Worm (Caenorhabditis elegans): Measurements from ENCODE around the gene R08D7.4.

Gene R08D7.4

ce11 chrIII:8998884-8999283, 27.2 kb downstream of the R08D7.4 start:
- TF ChIP-seq F13H6.1 (tag; optimal IDR thresholded peaks at IDR 0.05) (no peak), mbf-1 (tag; optimal IDR thresholded peaks at IDR 0.05) (no peak), elt-1 (tag; optimal IDR thresholded peaks at IDR 0.05) (no peak), ztf-1 (GFP tag; conservative IDR thresholded peaks at IDR 0.05) (no peak), ceh-16 (tag; optimal IDR thresholded peaks at IDR 0.05) (no peak), elt-3 (tag; optimal IDR thresholded peaks at IDR 0.05) (no peak), blmp-1 (tag; optimal IDR thresholded peaks at IDR 0.05; ENCODE audit: insufficient read depth) (no peak), peb-1 (tag; optimal IDR thresholded peaks at IDR 0.05) (no peak), crh-2 (tag; optimal IDR thresholded peaks at IDR 0.05) (no peak), ama-1 (optimal IDR thresholded peaks at IDR 0.05) (no peak), nhr-11 (tag; optimal IDR thresholded peaks at IDR 0.05) (no peak), lin-39 (tag; optimal IDR thresholded peaks at IDR 0.05) (no peak), nhr-6 (tag; optimal IDR thresholded peaks at IDR 0.05) (no peak), nhr-23 (tag; optimal IDR thresholded peaks at IDR 0.05) (no peak), mab-5 (tag; optimal IDR thresholded peaks at IDR 0.05) (no peak), R02D3.7 (tag; optimal IDR thresholded peaks at IDR 0.05) (no peak), nhr-77 (tag; optimal IDR thresholded peaks at IDR 0.05) (no peak), unc-62 (GFP tag; optimal IDR thresholded peaks at IDR 0.05) (no peak), ceh-82 (tag; optimal IDR thresholded peaks at IDR 0.05) (no peak), ztf-4 (tag; optimal IDR thresholded peaks at IDR 0.05) (no peak)

ce11 chrIII:8999508-8999907, 27.8 kb downstream of the R08D7.4 start, which contains the start of gene F59B2.3:
Gene F59B2.3 (minus strand): TSS chrIII:8999766.
- no peak for TF ChIP-seq F13H6.1 (tag; optimal IDR thresholded peaks at IDR 0.05)
- TF ChIP-seq ama-1 (optimal IDR thresholded peaks at IDR 0.05), result no peak
- no peak for TF ChIP-seq nhr-10 (tag; optimal IDR thresholded peaks at IDR 0.05)
- TF ChIP-seq crh-2 (tag; optimal IDR thresholded peaks at IDR 0.05), result no peak
- TF ChIP-seq nhr-25 (tag; optimal IDR thresholded peaks at IDR 0.05), result no peak
- TF ChIP-seq ztf-1 (GFP tag; conservative IDR thresholded peaks at IDR 0.05), result no peak

- TF ChIP-seq ama-1 (optimal IDR thresholded peaks at IDR 0.05), result no peak
These were observed 29.8 kb downstream of the R08D7.4 start for ce11 chrIII:9001491-9001890.

ce11 chrIII:9001899-9002298, 30.2 kb downstream of the R08D7.4 start, which contains the start of gene rpn-6.2:
Gene rpn-6.2 (minus strand): TSS chrIII:9001999.
- TF ChIP-seq dmd-4 (tag; optimal IDR thresholded peaks at IDR 0.05), result no peak
- no peak for TF ChIP-seq crh-2 (tag; optimal IDR thresholded peaks at IDR 0.05)
- no peak for TF ChIP-seq skn-1 (tag; optimal IDR thresholded peaks at IDR 0.05)
- no peak for TF ChIP-seq ceh-82 (tag; optimal IDR thresholded peaks at IDR 0.05)
- no peak for TF ChIP-seq nhr-237 (tag; optimal IDR thresholded peaks at IDR 0.05)
- TF ChIP-seq lin-11 (tag; optimal IDR thresholded peaks at IDR 0.05), result no peak
- TF ChIP-seq Y55F3AM.14 (GFP tag; optimal IDR thresholded peaks at IDR 0.05), result no peak
- no peak for TF ChIP-seq lsy-2 (tag; optimal IDR thresholded peaks at IDR 0.05)

ce11 chrIII:9002545-9002944, 30.9 kb downstream of the R08D7.4 start, which contains the start of the genes F59B2.15 and zif-1:
Gene F59B2.15 (minus strand): TSS chrIII:9002645.
Gene zif-1 (plus strand): TSS chrIII:9002779.
- TF ChIP-seq F13H6.1 (tag; optimal IDR thresholded peaks at IDR 0.05), result no peak
- no peak for TF ChIP-seq nhr-25 (tag; optimal IDR thresholded peaks at IDR 0.05)
- no peak for TF ChIP-seq ama-1 (optimal IDR thresholded peaks at IDR 0.05)

- TF ChIP-seq aly-2 (tag; optimal IDR thresholded peaks at IDR 0.05) (no peak), ztf-4 (tag; optimal IDR thresholded peaks at IDR 0.05) (no peak), unc-55 (GFP tag; optimal IDR thresholded peaks at IDR 0.05) (no peak), Y55F3AM.14 (GFP tag; optimal IDR thresholded peaks at IDR 0.05) (no peak), sma-9 (GFP tag; optimal IDR thresholded peaks at IDR 0.05) (no peak), sma-9 (tag; optimal IDR thresholded peaks at IDR 0.05) (no peak), snpc-4 (tag; optimal IDR thresholded peaks at IDR 0.05) (no peak), ztf-1 (GFP tag; conservative IDR thresholded peaks at IDR 0.05) (no peak), dmd-4 (tag; optimal IDR thresholded peaks at IDR 0.05) (no peak), ama-1 (optimal IDR thresholded peaks at IDR 0.05) (no peak), egl-27 (tag; optimal IDR thresholded peaks at IDR 0.05) (no peak), nhr-12 (tag; optimal IDR thresholded peaks at IDR 0.05) (no peak), nhr-6 (tag; optimal IDR thresholded peaks at IDR 0.05) (no peak), nhr-21 (tag; optimal IDR thresholded peaks at IDR 0.05) (no peak), gmeb-1 (tag; optimal IDR thresholded peaks at IDR 0.05) (no peak), lin-11 (tag; optimal IDR thresholded peaks at IDR 0.05) (no peak), mab-5 (tag; optimal IDR thresholded peaks at IDR 0.05) (no peak), fos-1 (tag; optimal IDR thresholded peaks at IDR 0.05) (no peak), F13H6.1 (tag; optimal IDR thresholded peaks at IDR 0.05) (no peak)
These were observed 33.0 kb downstream of the R08D7.4 start for ce11 chrIII:9004658-9005057.
